Fruit fly (Drosophila melanogaster): ENCODE results near the gene hgo.

DNA sequence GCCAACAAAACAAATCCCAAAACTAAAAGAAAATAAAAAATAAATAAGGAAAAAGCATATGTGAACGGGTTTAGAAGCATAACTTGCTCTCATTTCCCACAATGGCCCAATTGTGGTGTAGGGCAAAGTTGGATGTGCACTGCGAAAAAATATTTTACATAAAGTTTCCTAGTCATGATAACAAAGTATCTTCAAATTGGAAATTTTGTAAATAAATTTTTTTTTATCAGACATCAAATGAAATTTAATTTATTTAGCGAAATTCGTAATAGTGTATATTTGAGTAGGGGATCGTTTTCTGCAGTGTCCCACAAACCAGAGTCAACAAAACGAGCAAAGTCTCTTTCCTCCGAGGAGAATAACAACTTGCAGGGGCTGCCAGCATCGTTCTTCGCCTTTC lies 48.0 kb downstream of the hgo start:
- TF ChIP-seq woc (GFP tag; optimal IDR thresholded peaks at IDR 0.05) (peak; percentile 78), jim (GFP tag; optimal IDR thresholded peaks at IDR 0.05) (no peak), sage (GFP tag; optimal IDR thresholded peaks at IDR 0.05) (no peak), ey (GFP tag; optimal IDR thresholded peaks at IDR 0.05) (peak; percentile 84)
